Worm (Caenorhabditis elegans): ENCODE data around the gene nhr-34.

- TF ChIP-seq W03F9.2 (tag; optimal IDR thresholded peaks at IDR 0.05) (no peak), dao-5 (tag; optimal IDR thresholded peaks at IDR 0.05) (no peak), him-1 (tag; optimal IDR thresholded peaks at IDR 0.05) (no peak)
Measured at ce11 chrIV:9632094-9632493, 43.4 kb downstream of the nhr-34 start.
